Fruit fly (Drosophila melanogaster) whole organism, embryonic: ENCODE measurements around the gene ghi.

Source experiments
- Atf-2 ChIP-seq: fragments of 200-800 bp; sonication (Bioruptor generic); optimal IDR thresholded peaks from 2 replicates; lab custom pipeline; 2016; ENCODE audit warnings: missing biosample characterization, missing genetic modification characterization
- B-H2 ChIP-seq: fragments of 200-800 bp; sonication (Bioruptor generic); optimal IDR thresholded peaks from 2 replicates; lab custom pipeline; 2018; ENCODE audit warnings: missing biosample characterization, mild to moderate bottlenecking, missing genetic modification characterization
- CG10147 ChIP-seq: fragments of 200-800 bp; sonication (Bioruptor generic); optimal IDR thresholded peaks from 2 replicates; lab custom pipeline; 2019; ENCODE audit warnings: missing biosample characterization, mild to moderate bottlenecking, missing genetic modification characterization, moderate library complexity
- CG1024 ChIP-seq: fragments of 200-800 bp; sonication (Bioruptor generic); IDR thresholded peaks from 2 replicates; pipeline ENCODE4 v1.3.6; 2022; ENCODE audit warnings: missing biosample characterization, missing genetic modification characterization
- CG11560 ChIP-seq: fragments of 200-800 bp; sonication (Bioruptor generic); IDR thresholded peaks from 3 replicates; pipeline ENCODE4 v1.3.6; 2022; ENCODE audit warnings: missing biosample characterization, missing genetic modification characterization
- CG11695 ChIP-seq: fragments of 200-800 bp; sonication (Bioruptor generic); IDR thresholded peaks from 3 replicates; pipeline ENCODE4 v1.3.6; 2022; ENCODE audit warnings: missing biosample characterization, missing genetic modification characterization
- CG1233 ChIP-seq: fragments of 200-800 bp; sonication (Bioruptor generic); optimal IDR thresholded peaks from 4 replicates; lab custom pipeline; 2018; ENCODE audit warnings: missing biosample characterization, mild to moderate bottlenecking, missing genetic modification characterization
- CG12391 ChIP-seq: fragments of 200-800 bp; sonication (Bioruptor generic); optimal IDR thresholded peaks from 3 replicates; lab custom pipeline; 2018; ENCODE audit warnings: missing biosample characterization, mild to moderate bottlenecking, missing genetic modification characterization, moderate library complexity
- CG12942 ChIP-seq: fragments of 200-800 bp; sonication (Bioruptor generic); optimal IDR thresholded peaks from 3 replicates; lab custom pipeline; 2016; ENCODE audit warnings: missing biosample characterization, missing genetic modification characterization
- CG13424 ChIP-seq: fragments of 200-800 bp; sonication (Bioruptor generic); optimal IDR thresholded peaks from 2 replicates; lab custom pipeline; 2019; ENCODE audit warnings: missing biosample characterization, mild to moderate bottlenecking, missing genetic modification characterization, moderate library complexity
- CG15479 ChIP-seq: fragments of 200-800 bp; sonication (Bioruptor generic); optimal IDR thresholded peaks from 3 replicates; lab custom pipeline; 2019; ENCODE audit warnings: missing biosample characterization, mild to moderate bottlenecking, missing genetic modification characterization, moderate library complexity
- CG15514 ChIP-seq: fragments of 200-800 bp; sonication (Bioruptor generic); optimal IDR thresholded peaks from 3 replicates; lab custom pipeline; 2017; ENCODE audit warnings: missing biosample characterization, missing genetic modification characterization, mild to moderate bottlenecking, moderate library complexity, missing genetic modification reagents
- CG17612 ChIP-seq: fragments of 200-800 bp; sonication (Bioruptor generic); IDR thresholded peaks from 2 replicates; pipeline ENCODE4 v1.3.6; 2022; ENCODE audit warnings: missing biosample characterization, missing genetic modification characterization
- CG18262 ChIP-seq: fragments of 200-800 bp; optimal IDR thresholded peaks from 3 replicates; lab custom pipeline; 2019; ENCODE audit warnings: missing biosample characterization, mild to moderate bottlenecking, missing genetic modification characterization, moderate library complexity
- CG1832 ChIP-seq: fragments of 200-800 bp; sonication (Bioruptor generic); optimal IDR thresholded peaks from 2 replicates; lab custom pipeline; 2017; ENCODE audit warnings: missing biosample characterization, mild to moderate bottlenecking, missing genetic modification characterization, inconsistent platforms
- CG3163 ChIP-seq: fragments of 200-800 bp; sonication (Bioruptor generic); optimal IDR thresholded peaks from 3 replicates; lab custom pipeline; 2016; ENCODE audit warnings: missing biosample characterization, missing genetic modification characterization
- CG34376 ChIP-seq: fragments of 200-800 bp; sonication (Bioruptor generic); optimal IDR thresholded peaks from 2 replicates; lab custom pipeline; 2018; ENCODE audit warnings: missing biosample characterization, mild to moderate bottlenecking, missing genetic modification characterization
- CG34422 ChIP-seq: fragments of 200-800 bp; sonication (Bioruptor generic); IDR thresholded peaks from 3 replicates; pipeline ENCODE4 v1.3.6; 2022; ENCODE audit warnings: missing biosample characterization, missing genetic modification characterization
- CG3726 ChIP-seq: fragments of 200-800 bp; sonication (Bioruptor generic); IDR thresholded peaks from 3 replicates; pipeline ENCODE4, ENCODE4 v1.3.6; 2022; ENCODE audit warnings: missing biosample characterization, missing genetic modification characterization
- CG4282 ChIP-seq: fragments of 200-800 bp; sonication (Bioruptor generic); optimal IDR thresholded peaks from 2 replicates; lab custom pipeline; 2016; ENCODE audit warnings: missing biosample characterization, missing genetic modification characterization
- CG7372 ChIP-seq: fragments of 200-800 bp; sonication (Bioruptor generic); IDR thresholded peaks from 2 replicates; pipeline ENCODE4 v1.3.6; 2022; ENCODE audit warnings: missing biosample characterization, missing genetic modification characterization
- CG7987 ChIP-seq: fragments of 200-800 bp; sonication (Bioruptor generic); optimal IDR thresholded peaks from 2 replicates; lab custom pipeline; 2018; ENCODE audit warnings: missing biosample characterization, mild to moderate bottlenecking, missing genetic modification characterization, moderate library complexity
- CG8089 ChIP-seq: fragments of 200-800 bp; sonication (Bioruptor generic); optimal IDR thresholded peaks from 3 replicates; lab custom pipeline; 2016; ENCODE audit warnings: missing biosample characterization, missing genetic modification characterization
- CG9437 ChIP-seq: fragments of 200-800 bp; sonication (Bioruptor generic); optimal IDR thresholded peaks from 2 replicates; lab custom pipeline; 2018; ENCODE audit warnings: missing biosample characterization, mild to moderate bottlenecking, missing genetic modification characterization
- Deaf1 ChIP-seq: fragments of 200-800 bp; optimal IDR thresholded peaks from 3 replicates; lab custom pipeline; 2019; ENCODE audit warnings: missing biosample characterization, mild to moderate bottlenecking, missing genetic modification characterization, moderate library complexity
- Gug ChIP-seq: fragments of 200-800 bp; sonication (Bioruptor generic); IDR thresholded peaks from 4 replicates; pipeline ENCODE4 v1.3.6; 2022; ENCODE audit warnings: missing biosample characterization, missing genetic modification characterization
- HHEX ChIP-seq: fragments of 200-800 bp; sonication (Bioruptor generic); optimal IDR thresholded peaks from 3 replicates; lab custom pipeline; 2017; ENCODE audit warnings: missing biosample characterization, mild to moderate bottlenecking, missing genetic modification characterization, missing genetic modification reagents
- HLH3B ChIP-seq: fragments of 200-800 bp; sonication (Bioruptor generic); IDR thresholded peaks from 2 replicates; pipeline ENCODE4 v1.3.6; 2022; ENCODE audit warnings: missing biosample characterization, missing genetic modification characterization
- HLH4C ChIP-seq: fragments of 200-800 bp; sonication (Bioruptor generic); IDR thresholded peaks from 3 replicates; pipeline ENCODE4 v1.3.6; 2022; ENCODE audit warnings: missing biosample characterization, missing genetic modification characterization; ENCODE audit not compliant: partially characterized antibody
- Lpt ChIP-seq: fragments of >200 bp; optimal IDR thresholded peaks from 2 replicates; lab custom pipeline; 2018; ENCODE audit warnings: missing biosample characterization, missing genetic modification characterization
- MTF-1 ChIP-seq: fragments of 200-800 bp; sonication (Bioruptor generic); optimal IDR thresholded peaks from 2 replicates; lab custom pipeline; 2018; ENCODE audit warnings: missing biosample characterization, mild to moderate bottlenecking, missing genetic modification characterization, borderline replicate concordance
- Optix ChIP-seq: fragments of 200-800 bp; sonication (Bioruptor generic); IDR thresholded peaks from 3 replicates; pipeline ENCODE4 v1.3.6; 2022; ENCODE audit warnings: missing biosample characterization, missing genetic modification characterization
- PHDP ChIP-seq: fragments of 200-800 bp; sonication (Bioruptor generic); optimal IDR thresholded peaks from 3 replicates; lab custom pipeline; 2018; ENCODE audit warnings: missing biosample characterization, mild to moderate bottlenecking, missing genetic modification characterization, moderate library complexity
- TFAM ChIP-seq: fragments of 200-800 bp; sonication (Bioruptor generic); optimal IDR thresholded peaks from 2 replicates; lab custom pipeline; 2017; ENCODE audit warnings: missing biosample characterization, missing genetic modification characterization, inconsistent platforms
- cato ChIP-seq: fragments of 200-800 bp; sonication (Bioruptor generic); optimal IDR thresholded peaks from 2 replicates; lab custom pipeline; 2016; ENCODE audit warnings: missing biosample characterization, missing genetic modification characterization, borderline replicate concordance
- chm ChIP-seq: fragments of 200-800 bp; sonication (Bioruptor generic); IDR thresholded peaks from 2 replicates; pipeline ENCODE4 v1.3.6; 2022; ENCODE audit warnings: missing biosample characterization, missing genetic modification characterization
- dati ChIP-seq: fragments of 200-800 bp; sonication (Bioruptor generic); IDR thresholded peaks from 2 replicates; pipeline ENCODE4 v1.3.6; 2022; ENCODE audit warnings: missing biosample characterization, missing genetic modification characterization
- ewg ChIP-seq: fragments of 200-800 bp; sonication (Bioruptor generic); optimal IDR thresholded peaks from 3 replicates; lab custom pipeline; 2017; ENCODE audit warnings: mild to moderate bottlenecking, missing biosample characterization, missing genetic modification reagents, missing genetic modification characterization
- fu2 ChIP-seq: fragments of 200-800 bp; sonication (Bioruptor generic); optimal IDR thresholded peaks from 2 replicates; lab custom pipeline; 2016; ENCODE audit warnings: missing biosample characterization, missing genetic modification characterization
- gcm2 ChIP-seq: fragments of 200-800 bp; sonication (Bioruptor generic); optimal IDR thresholded peaks from 2 replicates; lab custom pipeline; 2016; ENCODE audit warnings: missing biosample characterization, missing genetic modification characterization
- gsb-n ChIP-seq: fragments of 200-800 bp; sonication (Bioruptor generic); optimal IDR thresholded peaks from 3 replicates; lab custom pipeline; 2018; ENCODE audit warnings: missing biosample characterization, mild to moderate bottlenecking, missing genetic modification characterization
- gt ChIP-seq: fragments of 200-800 bp; sonication (Bioruptor generic); IDR thresholded peaks from 2 replicates; pipeline ENCODE4 v1.3.6; 2022; ENCODE audit warnings: missing biosample characterization, missing genetic modification characterization
- ham ChIP-seq: fragments of 200-800 bp; sonication (Bioruptor generic); IDR thresholded peaks from 2 replicates; pipeline ENCODE4 v1.3.6; 2022; ENCODE audit warnings: missing biosample characterization, missing genetic modification characterization
- pita ChIP-seq: fragments of 200-800 bp; sonication (Bioruptor generic); optimal IDR thresholded peaks from 2 replicates; lab custom pipeline; 2017; ENCODE audit warnings: missing biosample characterization, mild to moderate bottlenecking, missing genetic modification characterization
- pum ChIP-seq: fragments of 200-800 bp; sonication (Bioruptor generic); optimal IDR thresholded peaks from 2 replicates; lab custom pipeline; 2016; ENCODE audit warnings: missing biosample characterization, missing genetic modification characterization
- row ChIP-seq: fragments of 200-800 bp; sonication (Bioruptor generic); IDR thresholded peaks from 3 replicates; pipeline ENCODE4 v1.3.6; 2022; ENCODE audit warnings: missing biosample characterization, missing genetic modification characterization
- tgo ChIP-seq: fragments of 200-800 bp; sonication (Bioruptor generic); IDR thresholded peaks from 3 replicates; pipeline ENCODE4 v1.3.6; 2022; ENCODE audit warnings: missing biosample characterization, missing genetic modification characterization
- trem ChIP-seq: fragments of 200-800 bp; optimal IDR thresholded peaks from 3 replicates; lab custom pipeline; 2019; ENCODE audit warnings: missing biosample characterization, mild to moderate bottlenecking, missing genetic modification characterization, moderate library complexity
- ttk ChIP-seq: fragments of 200-800 bp; sonication (Bioruptor generic); IDR thresholded peaks from 2 replicates; pipeline ENCODE4 v2.1.2; 2022; ENCODE audit warnings: missing biosample characterization, missing genetic modification characterization
- zen ChIP-seq: fragments of 200-800 bp; sonication (Bioruptor generic); optimal IDR thresholded peaks from 3 replicates; lab custom pipeline; 2018; ENCODE audit warnings: missing biosample characterization, mild to moderate bottlenecking, missing genetic modification characterization, moderate library complexity

ghi gene

dm6 chr3L:9446731-9447238 lies 4.9 kb upstream of the ghi start, which contains the start of gene CG3529 (continued):
- TF ChIP-seq CG13424 (tag; lab: Kevin White, UChicago) (peak; percentile 47), ttk (GFP tag; lab: Robert Waterston, UW) (peak; percentile 23; the same call in 1 of the 2 replicates), ham (GFP tag; lab: Robert Waterston, UW) (no peak), CG3163 (GFP tag; lab: Kevin White, UChicago) (no peak), CG4282 (GFP tag; lab: Kevin White, UChicago) (no peak), CG8089 (GFP tag; lab: Kevin White, UChicago) (no peak), CG7987 (GFP tag; lab: Kevin White, UChicago) (peak; percentile 4), CG1024 (GFP tag; lab: Robert Waterston, UW) (no peak), B-H2 (GFP tag; lab: Kevin White, UChicago) (peak; percentile 64), HLH3B (GFP tag; lab: Robert Waterston, UW) (no peak), Deaf1 (no peak), Optix (GFP tag; lab: Robert Waterston, UW) (no peak)

DNA sequence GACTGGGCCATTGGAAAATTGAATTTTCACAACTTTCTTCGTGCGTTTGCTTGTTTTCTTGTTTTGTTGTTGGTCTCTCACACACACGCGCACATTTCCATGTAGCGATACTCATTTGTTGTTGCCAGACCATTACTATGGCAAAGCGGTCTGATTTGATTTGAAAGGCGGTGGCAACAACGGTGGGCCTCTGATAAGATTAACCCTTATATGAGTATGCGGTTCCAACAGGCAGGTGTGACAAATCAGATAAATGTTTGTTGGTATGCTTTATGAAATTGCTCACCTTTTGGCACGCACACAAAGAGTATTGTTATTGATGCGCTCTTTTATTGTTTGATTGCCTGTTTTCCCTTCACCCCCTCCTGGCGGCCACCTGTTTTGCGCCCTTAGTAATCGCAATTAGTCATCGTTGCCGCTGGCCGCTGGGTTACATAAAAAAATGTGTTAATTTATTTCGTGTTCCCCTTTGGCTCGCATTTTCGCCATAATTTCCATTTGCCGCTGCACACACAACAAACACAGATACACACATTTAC lies 4.4 kb upstream of the ghi start:
- TF ChIP-seq tgo (no peak), dati (GFP tag; lab: Robert Waterston, UW) (no peak), Lpt (no peak), gcm2 (GFP tag; lab: Kevin White, UChicago) (no peak), CG10147 (GFP tag; lab: Kevin White, UChicago) (no peak), ewg (GFP tag; lab: Kevin White, UChicago) (no peak), CG34422 (GFP tag; lab: Robert Waterston, UW) (no peak), CG18262 (tag; lab: Kevin White, UChicago) (no peak), fu2 (no peak), cato (GFP tag; lab: Kevin White, UChicago) (no peak), PHDP (tag; lab: Kevin White, UChicago) (no peak), CG15479 (no peak), pita (GFP tag; lab: Kevin White, UChicago) (no peak), CG9437 (GFP tag; lab: Kevin White, UChicago) (no peak), CG34376 (GFP tag; lab: Kevin White, UChicago) (peak; percentile 79), CG3726 (no peak), CG1832 (GFP tag; lab: Kevin White, UChicago) (no peak), CG15514 (GFP tag; lab: Kevin White, UChicago) (no peak), row (0 out of 3 replicates have a peak, but pooled peaks have one; percentile 13), CG11560 (tag; lab: Robert Waterston, UW) (no peak), pum (GFP tag; lab: Kevin White, UChicago) (no peak), CG7372 (GFP tag; lab: Robert Waterston, UW) (no peak), CG17612 (GFP tag; lab: Robert Waterston, UW) (no peak), trem (tag; lab: Kevin White, UChicago) (no peak), Gug (no peak), HHEX (GFP tag; lab: Kevin White, UChicago) (peak; percentile 21), zen (tag; lab: Kevin White, UChicago) (peak; percentile 73), TFAM (GFP tag; lab: Kevin White, UChicago) (no peak), CG11695 (GFP tag; lab: Robert Waterston, UW) (no peak), gt (GFP tag; lab: Robert Waterston, UW) (no peak), gsb-n (peak; percentile 78), MTF-1 (no peak), Atf-2 (no peak), chm (GFP tag; lab: Robert Waterston, UW) (no peak), CG1233 (GFP tag; lab: Kevin White, UChicago) (no peak), CG12942 (GFP tag; lab: Kevin White, UChicago) (no peak), CG12391 (no peak), HLH4C (no peak)
